Worm (Caenorhabditis elegans) whole organism, L4 larva: ENCODE data around the gene F13H8.11.

ENCODE experiments used
- D1046.2 ChIP-seq: fragments of 200-800 bp; sonication (Bioruptor generic); IDR thresholded peaks from 2 replicates; pipeline ENCODE4 v1.3.6; 2022; ENCODE audit warnings: missing genetic modification characterization, missing compliant biosample characterization
- F49E8.2 ChIP-seq: sonication (generic microtip); optimal IDR thresholded peaks from 2 replicates; lab custom pipeline; 2016; ENCODE audit warnings: missing compliant biosample characterization, mild to moderate bottlenecking, missing genetic modification characterization, borderline replicate concordance
- T20F7.1 ChIP-seq: fragments of 200-800 bp; sonication (Bioruptor generic); optimal IDR thresholded peaks from 2 replicates; lab custom pipeline; 2018; ENCODE audit warnings: mild to moderate bottlenecking, missing genetic modification characterization, missing compliant biosample characterization
- Y105C5A.15 ChIP-seq: fragments of 200-800 bp; sonication (Bioruptor generic); IDR thresholded peaks from 2 replicates; pipeline ENCODE4 v1.3.6; 2022; ENCODE audit warnings: missing genetic modification characterization, missing compliant biosample characterization
- Y5F2A.4 ChIP-seq: fragments of 200-800 bp; sonication (Bioruptor generic); optimal IDR thresholded peaks from 2 replicates; lab custom pipeline; 2018; ENCODE audit warnings: mild to moderate bottlenecking, missing genetic modification characterization, missing compliant biosample characterization
- ZK337.2 ChIP-seq: fragments of 200-800 bp; sonication (Bioruptor generic); IDR thresholded peaks from 2 replicates; pipeline ENCODE4 v1.3.6; 2022; ENCODE audit warnings: missing genetic modification reagents, missing genetic modification characterization, missing compliant biosample characterization
- aha-1 ChIP-seq: fragments of 150-350 bp; peaks from one replicate; lab custom pipeline; 2014; ENCODE audit warnings: missing biosample characterization, missing genetic modification characterization
- ceh-20 ChIP-seq: fragments of 200-800 bp; sonication (Bioruptor generic); IDR thresholded peaks from 2 replicates; pipeline ENCODE4 v1.3.6; 2022; ENCODE audit warnings: missing genetic modification reagents, missing genetic modification characterization, missing compliant biosample characterization
- ceh-82 ChIP-seq: sonication (generic microtip); optimal IDR thresholded peaks from 2 replicates; lab custom pipeline; 2017; ENCODE audit warnings: missing biosample characterization, missing genetic modification characterization
- ctbp-1 ChIP-seq: fragments of 200-800 bp; sonication (Bioruptor generic); IDR thresholded peaks from 2 replicates; pipeline ENCODE4 v1.3.6; 2022; ENCODE audit warnings: missing genetic modification reagents, missing genetic modification characterization, missing compliant biosample characterization
- daf-16 ChIP-seq, 3 experiments: sonication (generic microtip); optimal IDR thresholded peaks; 2 replicates each; lab custom pipeline; 2016 to 2017; ENCODE audit warnings: missing genetic modification characterization in 3 of 3, missing genetic modification reagents in 3 of 3, mild to moderate bottlenecking in 2 of 3, missing compliant biosample characterization in 2 of 3, missing biosample characterization in 1 of 3, moderate library complexity in 1 of 3
- daf-19 ChIP-seq: fragments of 200-800 bp; sonication (Bioruptor generic); conservative IDR thresholded peaks from 2 replicates; pipeline ENCODE4 v1.3.6; 2022; ENCODE audit warnings: missing genetic modification characterization, missing compliant biosample characterization
- dmd-6 ChIP-seq: fragments of 200-800 bp; sonication (Bioruptor generic); IDR thresholded peaks from 2 replicates; pipeline ENCODE4 v1.3.6; 2022; ENCODE audit warnings: missing genetic modification reagents, missing genetic modification characterization, missing compliant biosample characterization
- dmd-8 ChIP-seq: fragments of 200-800 bp; sonication (Bioruptor generic); IDR thresholded peaks from 2 replicates; pipeline ENCODE4 v1.3.6; 2022; ENCODE audit warnings: missing genetic modification characterization, missing compliant biosample characterization
- dmd-9 ChIP-seq: fragments of 200-800 bp; sonication (Bioruptor generic); IDR thresholded peaks from 2 replicates; pipeline ENCODE4 v1.3.6; 2022; ENCODE audit warnings: missing genetic modification reagents, missing genetic modification characterization, missing compliant biosample characterization
- dpl-1 ChIP-seq: fragments of 150-350 bp; optimal IDR thresholded peaks from 2 replicates; lab custom pipeline; 2014; ENCODE audit warnings: missing biosample characterization, missing genetic modification reagents, missing genetic modification characterization
- duxl-1 ChIP-seq: sonication (generic microtip); optimal IDR thresholded peaks from 2 replicates; lab custom pipeline; 2016; ENCODE audit warnings: mild to moderate bottlenecking, missing genetic modification characterization, moderate library complexity, missing compliant biosample characterization; ENCODE audit not compliant: poor library complexity
- dve-1 ChIP-seq: sonication (generic microtip); optimal IDR thresholded peaks from 2 replicates; lab custom pipeline; 2017; ENCODE audit warnings: antibody characterized with exemption, mild to moderate bottlenecking, missing genetic modification characterization, missing compliant biosample characterization; ENCODE audit not compliant: insufficient read depth
- gei-8 ChIP-seq: fragments of 200-800 bp; sonication (Bioruptor generic); optimal IDR thresholded peaks from 2 replicates; lab custom pipeline; 2018; ENCODE audit warnings: mild to moderate bottlenecking, missing genetic modification characterization, missing compliant biosample characterization
- hlh-11 ChIP-seq: fragments of 200-800 bp; sonication (Bioruptor generic); optimal IDR thresholded peaks from 2 replicates; lab custom pipeline; 2018; ENCODE audit warnings: mild to moderate bottlenecking, missing genetic modification characterization, missing compliant biosample characterization
- lin-1 ChIP-seq: fragments of 200-800 bp; sonication (Bioruptor generic); IDR thresholded peaks from 2 replicates; pipeline ENCODE4 v1.3.6; 2022; ENCODE audit warnings: missing genetic modification reagents, missing genetic modification characterization, missing compliant biosample characterization
- lin-38 ChIP-seq: fragments of 200-800 bp; sonication (Bioruptor generic); IDR thresholded peaks from 2 replicates; pipeline ENCODE4 v1.3.6; 2022; ENCODE audit warnings: missing genetic modification reagents, missing genetic modification characterization, missing compliant biosample characterization
- lir-3 ChIP-seq: sonication (generic microtip); optimal IDR thresholded peaks from 2 replicates; lab custom pipeline; 2016; ENCODE audit warnings: mild to moderate bottlenecking, missing genetic modification characterization, missing compliant biosample characterization
- lsy-2 ChIP-seq, 2 experiments: fragments of 150-350 bp in 1 of 2; sonication (generic microtip) in 1 of 2; optimal IDR thresholded peaks; 2 replicates each; lab custom pipeline; 2014 to 2017; ENCODE audit warnings: missing biosample characterization in 2 of 2, missing genetic modification characterization in 2 of 2
- mdl-1 ChIP-seq, 2 experiments: fragments of 150-350 bp in 1 of 2; sonication (generic microtip) in 1 of 2; optimal IDR thresholded peaks; 2 replicates each; lab custom pipeline; 2014 to 2017; ENCODE audit warnings: missing biosample characterization in 2 of 2, missing genetic modification characterization in 2 of 2
- mep-1 ChIP-seq: fragments of 150-350 bp; sonication (generic microtip); optimal IDR thresholded peaks from 3 replicates; lab custom pipeline; 2014; ENCODE audit warnings: missing biosample characterization, missing genetic modification characterization
- mes-2 ChIP-seq: sonication (generic microtip); optimal IDR thresholded peaks from 2 replicates; lab custom pipeline; 2016; ENCODE audit warnings: missing genotype, mild to moderate bottlenecking, missing genetic modification characterization, missing compliant biosample characterization; ENCODE audit not compliant: poor library complexity, severe bottlenecking
- mxl-3 ChIP-seq: fragments of 200-800 bp; sonication (Bioruptor generic); optimal IDR thresholded peaks from 2 replicates; lab custom pipeline; 2018; ENCODE audit warnings: mild to moderate bottlenecking, missing genetic modification characterization, missing compliant biosample characterization
- nhr-10 ChIP-seq: fragments of 150-350 bp; optimal IDR thresholded peaks from 2 replicates; lab custom pipeline; 2014; ENCODE audit warnings: missing biosample characterization, missing genetic modification characterization
- nhr-111 ChIP-seq: fragments of 200-800 bp; sonication (Bioruptor generic); optimal IDR thresholded peaks from 2 replicates; lab custom pipeline; 2018; ENCODE audit warnings: mild to moderate bottlenecking, missing genetic modification characterization, missing compliant biosample characterization
- nhr-41 ChIP-seq: fragments of 200-800 bp; sonication (Bioruptor generic); IDR thresholded peaks from 2 replicates; pipeline ENCODE4 v1.3.6; 2022; ENCODE audit warnings: missing genetic modification reagents, missing genetic modification characterization, missing compliant biosample characterization
- nhr-6 ChIP-seq: fragments of 150-350 bp; optimal IDR thresholded peaks from 2 replicates; lab custom pipeline; 2014; ENCODE audit warnings: missing biosample characterization, missing genetic modification characterization
- php-3 ChIP-seq: fragments of 200-800 bp; sonication (Bioruptor generic); IDR thresholded peaks from 2 replicates; pipeline ENCODE4 v1.3.6; 2022; ENCODE audit warnings: missing genetic modification reagents, missing genetic modification characterization, missing compliant biosample characterization
- rbr-2 ChIP-seq: sonication (generic microtip); optimal IDR thresholded peaks from 2 replicates; lab custom pipeline; 2016; ENCODE audit warnings: missing genotype, missing genetic modification characterization, missing compliant biosample characterization
- set-16 ChIP-seq: fragments of 200-800 bp; sonication (Bioruptor generic); IDR thresholded peaks from 2 replicates; pipeline ENCODE4 v1.3.6; 2022; ENCODE audit warnings: missing genetic modification reagents, missing genetic modification characterization, missing compliant biosample characterization
- snpc-1.2 ChIP-seq: fragments of 200-800 bp; sonication (Bioruptor generic); IDR thresholded peaks from 2 replicates; pipeline ENCODE4 v1.3.6; 2022; ENCODE audit warnings: missing genetic modification reagents, missing genetic modification characterization, missing compliant biosample characterization
- spr-1 ChIP-seq: sonication (generic microtip); optimal IDR thresholded peaks from 2 replicates; lab custom pipeline; 2016; ENCODE audit warnings: mild to moderate bottlenecking, missing genetic modification characterization, missing compliant biosample characterization
- spr-3 ChIP-seq: fragments of 200-800 bp; sonication (Bioruptor generic); optimal IDR thresholded peaks from 2 replicates; lab custom pipeline; 2018; ENCODE audit warnings: mild to moderate bottlenecking, missing genetic modification characterization, missing compliant biosample characterization
- tag-97 ChIP-seq: fragments of 200-800 bp; sonication (Bioruptor generic); IDR thresholded peaks from 2 replicates; pipeline ENCODE4 v1.3.6; 2022; ENCODE audit warnings: missing genetic modification characterization, missing compliant biosample characterization
- unc-39 ChIP-seq: sonication (generic microtip); optimal IDR thresholded peaks from 2 replicates; lab custom pipeline; 2017; ENCODE audit warnings: missing biosample characterization, missing genetic modification characterization

Gene F13H8.11

DNA sequence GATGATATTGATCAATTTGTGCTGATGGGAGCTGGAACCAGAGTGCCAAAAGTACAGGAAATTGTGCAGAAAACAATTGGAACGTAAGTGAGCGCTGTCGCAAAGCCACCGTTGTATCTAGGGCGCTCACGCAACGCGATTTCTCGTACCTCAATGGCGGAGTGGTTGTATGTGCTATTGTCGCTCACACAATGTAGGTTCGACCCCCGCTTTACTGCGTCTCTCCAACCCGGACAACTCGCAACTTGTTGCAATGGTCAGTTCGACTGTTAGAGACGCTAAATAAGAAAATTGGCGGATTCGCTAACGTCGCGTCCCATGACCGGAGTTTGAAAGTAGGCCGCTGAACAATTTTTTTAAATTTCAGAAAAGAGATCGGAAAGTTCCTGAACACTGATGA is 11.3 kb downstream of the F13H8.11 start (continued):
- TF ChIP-seq nhr-41 (GFP tag; lab: Robert Waterston, UW) (0 out of 2 replicates have a peak, but pooled peaks have one; percentile 16), mdl-1 (tag; optimal IDR thresholded peaks at IDR 0.05; lab: Kevin White, UChicago) (no peak), lir-3 (tag; lab: Kevin White, UChicago) (peak; percentile 77), lin-1 (GFP tag; lab: Robert Waterston, UW) (peak; percentile 76), set-16 (peak; percentile 11; the same call in 1 of the 2 replicates), duxl-1 (tag; lab: Kevin White, UChicago) (peak; percentile 18), dve-1 (tag; lab: Kevin White, UChicago) (peak; percentile 70), rbr-2 (peak; percentile 31), spr-1 (tag; lab: Kevin White, UChicago) (peak; percentile 45), dmd-8 (GFP tag; lab: Robert Waterston, UW) (peak; percentile 78), gei-8 (GFP tag; lab: Kevin White, UChicago) (no peak), dmd-6 (peak; percentile 38; the same call in 1 of the 2 replicates), Y105C5A.15 (GFP tag; lab: Robert Waterston, UW) (peak; percentile 21; the same call in 1 of the 2 replicates), nhr-6 (tag; lab: Kevin White, UChicago) (peak; percentile 72), T20F7.1 (GFP tag; lab: Kevin White, UChicago) (no peak), mes-2 (peak; percentile 73), Y5F2A.4 (GFP tag; lab: Kevin White, UChicago) (peak; percentile 67), spr-3 (GFP tag; lab: Kevin White, UChicago) (peak; percentile 9), daf-16 (GFP tag; optimal IDR thresholded peaks at IDR 0.05; lab: Kevin White, UChicago) (peak in 1 of 2 experiments; percentile 54), daf-16 (tag; optimal IDR thresholded peaks at IDR 0.05; lab: Kevin White, UChicago) (peak; percentile 39), F49E8.2 (tag; lab: Kevin White, UChicago) (peak; percentile 46), daf-19 (GFP tag; lab: Robert Waterston, UW) (peak; percentile 22; the same call in 1 of the 2 replicates), ceh-20 (GFP tag; lab: Robert Waterston, UW) (0 out of 2 replicates have a peak, but pooled peaks have one; percentile 30), lsy-2 (tag; optimal IDR thresholded peaks at IDR 0.05; lab: Kevin White, UChicago) (peak in 1 of 2 experiments; percentile 35), ceh-82 (no peak), aha-1 (tag; lab: Kevin White, UChicago) (peak; percentile 59), php-3 (GFP tag; lab: Robert Waterston, UW) (peak; percentile 67; the same call in 1 of the 2 replicates), dpl-1 (GFP tag; lab: Kevin White, UChicago) (peak; percentile 40), D1046.2 (peak; percentile 77; the same call in 1 of the 2 replicates), dmd-9 (GFP tag; lab: Robert Waterston, UW) (0 out of 2 replicates have a peak, but pooled peaks have one; percentile 35), mep-1 (tag; lab: Kevin White, UChicago) (peak; percentile 51), hlh-11 (peak; percentile 34), lin-38 (GFP tag; lab: Robert Waterston, UW) (peak; percentile 70), snpc-1.2 (GFP tag; lab: Robert Waterston, UW) (peak; percentile 77), nhr-10 (tag; lab: Kevin White, UChicago) (no peak), ZK337.2 (GFP tag; lab: Robert Waterston, UW) (0 out of 2 replicates have a peak, but pooled peaks have one; percentile 25), unc-39 (no peak), mxl-3 (peak; percentile 56), nhr-111 (GFP tag; lab: Kevin White, UChicago) (peak; percentile 10), tag-97 (GFP tag; lab: Robert Waterston, UW) (no peak), ctbp-1 (GFP tag; lab: Robert Waterston, UW) (0 out of 2 replicates have a peak, but pooled peaks have one; percentile 36)
